Worm (Caenorhabditis elegans) whole organism, L2 larva: ENCODE data around the gene F23F12.12.

ENCODE experiments used
- C34F6.9 ChIP-seq: fragments of 150-350 bp; optimal IDR thresholded peaks from 2 replicates; lab custom pipeline; 2014; ENCODE audit warnings: missing biosample characterization, missing genetic modification characterization
- ZK546.5 ChIP-seq: sonication (generic microtip); optimal IDR thresholded peaks from 2 replicates; lab custom pipeline; 2017; ENCODE audit warnings: missing biosample characterization, missing genetic modification characterization
- gmeb-1 ChIP-seq: fragments of 150-350 bp; optimal IDR thresholded peaks from 2 replicates; lab custom pipeline; 2014; ENCODE audit warnings: missing biosample characterization, missing genetic modification characterization
- lin-13 ChIP-seq: fragments of 150-350 bp; optimal IDR thresholded peaks from 2 replicates; lab custom pipeline; 2014; ENCODE audit warnings: missing biosample characterization, missing genetic modification reagents, missing genetic modification characterization
- mab-5 ChIP-seq: fragments of 150-350 bp; optimal IDR thresholded peaks from 2 replicates; lab custom pipeline; 2014; ENCODE audit warnings: missing biosample characterization, missing genetic modification characterization
- mdl-1 ChIP-seq, 2 experiments: fragments of 150-350 bp in 1 of 2; sonication (generic microtip) in 1 of 2; optimal IDR thresholded peaks; 2 replicates each; lab custom pipeline; 2017; ENCODE audit warnings: missing biosample characterization in 2 of 2, missing genetic modification characterization in 2 of 2
- nhr-10 ChIP-seq: sonication (generic microtip); optimal IDR thresholded peaks from 2 replicates; lab custom pipeline; 2017; ENCODE audit warnings: missing biosample characterization, missing genetic modification characterization
- nhr-11 ChIP-seq: fragments of 150-350 bp; optimal IDR thresholded peaks from 2 replicates; lab custom pipeline; 2014; ENCODE audit warnings: missing biosample characterization, missing genetic modification characterization
- nhr-12 ChIP-seq: fragments of 150-350 bp; optimal IDR thresholded peaks from 2 replicates; lab custom pipeline; 2014; ENCODE audit warnings: missing biosample characterization, missing genetic modification characterization
- ztf-11 ChIP-seq: sonication (generic microtip); optimal IDR thresholded peaks from 2 replicates; lab custom pipeline; 2017; ENCODE audit warnings: missing biosample characterization, missing genetic modification characterization

ce11 chrIII:6467005-6467404, 40.9 kb upstream of the F23F12.12 start, which contains the start of gene T26A5.2:
- TF ChIP-seq C34F6.9 (tag; lab: Kevin White, UChicago), result no peak
- no peak for TF ChIP-seq ZK546.5
- TF ChIP-seq lin-13 (GFP tag; lab: Kevin White, UChicago), result no peak
- no peak for TF ChIP-seq nhr-12 (tag; lab: Kevin White, UChicago)
- TF ChIP-seq mab-5, result no peak
- TF ChIP-seq nhr-11 (tag; lab: Kevin White, UChicago), result no peak
- no peak for TF ChIP-seq mdl-1 (tag; optimal IDR thresholded peaks at IDR 0.05; lab: Kevin White, UChicago)
- TF ChIP-seq ztf-11 (tag; lab: Kevin White, UChicago), result no peak
- TF ChIP-seq nhr-10 (tag; lab: Kevin White, UChicago), result no peak
- no peak for TF ChIP-seq gmeb-1
